Worm (Caenorhabditis elegans) whole organism, early embryonic: ENCODE results near the gene mel-32.

ENCODE experiments used
- F13C5.2 ChIP-seq: sonication (generic microtip); optimal IDR thresholded peaks from 2 replicates; lab custom pipeline; 2017; ENCODE audit warnings: mild to moderate bottlenecking, missing genetic modification characterization, inconsistent platforms, missing compliant biosample characterization
- aly-1 ChIP-seq: sonication (generic microtip); optimal IDR thresholded peaks from 2 replicates; lab custom pipeline; 2016; ENCODE audit warnings: missing genetic modification characterization, missing compliant biosample characterization
- ama-1 ChIP-seq: fragments of 150-350 bp; optimal IDR thresholded peaks from 2 replicates; lab custom pipeline; 2014
- ceh-36 ChIP-seq: sonication (generic microtip); optimal IDR thresholded peaks from 2 replicates; lab custom pipeline; 2016; ENCODE audit warnings: missing genetic modification characterization, inconsistent platforms, missing compliant biosample characterization
- ets-7 ChIP-seq: sonication (generic microtip); optimal IDR thresholded peaks from 2 replicates; lab custom pipeline; 2016; ENCODE audit warnings: missing genotype, missing genetic modification characterization, missing compliant biosample characterization
- flt-1 ChIP-seq: fragments of 200-800 bp; sonication (Bioruptor generic); IDR thresholded peaks from 2 replicates; pipeline ENCODE4 v1.3.6; 2022; ENCODE audit warnings: missing genetic modification characterization, missing compliant biosample characterization
- hmg-4 ChIP-seq: fragments of 200-800 bp; sonication (Bioruptor generic); optimal IDR thresholded peaks from 2 replicates; lab custom pipeline; 2018; ENCODE audit warnings: mild to moderate bottlenecking, missing genetic modification characterization, missing compliant biosample characterization
- hnd-1 ChIP-seq: sonication (generic microtip); optimal IDR thresholded peaks from 2 replicates; lab custom pipeline; 2016; ENCODE audit warnings: missing genetic modification characterization, missing compliant biosample characterization
- sea-1 ChIP-seq: fragments of 200-800 bp; sonication (Bioruptor generic); conservative IDR thresholded peaks from 2 replicates; pipeline ENCODE4 v1.3.6; 2022; ENCODE audit warnings: missing genetic modification characterization, missing compliant biosample characterization
- tbx-11 ChIP-seq: fragments of 200-800 bp; sonication (Bioruptor generic); IDR thresholded peaks from 2 replicates; pipeline ENCODE4 v1.3.6; 2022; ENCODE audit warnings: missing genetic modification characterization, missing compliant biosample characterization
- tra-4 ChIP-seq: sonication (generic microtip); optimal IDR thresholded peaks from 2 replicates; lab custom pipeline; 2017; ENCODE audit warnings: missing genetic modification characterization, missing compliant biosample characterization

DNA sequence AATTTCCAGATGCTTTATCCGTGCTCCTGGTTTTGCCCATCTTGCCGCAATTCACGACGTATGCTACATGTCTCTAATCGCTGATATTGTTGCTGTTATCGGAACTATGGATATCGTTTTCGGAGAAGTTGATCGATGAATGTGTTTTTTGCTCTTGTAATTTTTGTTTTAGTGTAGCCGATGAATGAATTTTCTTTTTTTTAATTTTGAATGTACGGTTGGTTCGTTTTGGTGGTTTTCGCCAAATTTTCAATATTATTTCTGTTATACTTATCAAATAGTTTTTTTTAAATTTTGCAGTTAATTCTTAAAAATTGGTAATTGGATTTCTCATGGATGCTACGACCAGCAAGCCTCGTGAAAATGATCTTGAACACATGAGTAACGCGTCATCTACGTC, 24.2 kb upstream of the mel-32 start, which contains the start of gene T26A5.2:
- TF ChIP-seq flt-1: no peak
- TF ChIP-seq tbx-11: no peak
- TF ChIP-seq hmg-4 (GFP tag; lab: Kevin White, UChicago): no peak
- TF ChIP-seq ets-7 (tag; lab: Kevin White, UChicago): no peak
- no peak for TF ChIP-seq F13C5.2 (tag; lab: Kevin White, UChicago)
- no peak for TF ChIP-seq hnd-1
- no peak for TF ChIP-seq ama-1
- no peak for TF ChIP-seq tra-4
- TF ChIP-seq aly-1: no peak
- TF ChIP-seq ceh-36 (tag; lab: Kevin White, UChicago): no peak
- TF ChIP-seq sea-1 (GFP tag; lab: Robert Waterston, UW): no peak
